Worm (Caenorhabditis elegans) whole organism, L4 larva: ENCODE measurements around the gene ser-2.

Experiments
- F49E8.2 ChIP-seq: sonication (generic microtip); optimal IDR thresholded peaks from 2 replicates; lab custom pipeline; 2016; ENCODE audit warnings: missing compliant biosample characterization, mild to moderate bottlenecking, missing genetic modification characterization, borderline replicate concordance
- aly-2 ChIP-seq: sonication (generic microtip); optimal IDR thresholded peaks from 2 replicates; lab custom pipeline; 2018; ENCODE audit warnings: missing biosample characterization, missing genetic modification characterization
- daf-19 ChIP-seq: fragments of 200-800 bp; sonication (Bioruptor generic); conservative IDR thresholded peaks from 2 replicates; pipeline ENCODE4 v1.3.6; 2022; ENCODE audit warnings: missing genetic modification characterization, missing compliant biosample characterization
- nhr-10 ChIP-seq: fragments of 150-350 bp; optimal IDR thresholded peaks from 2 replicates; lab custom pipeline; 2014; ENCODE audit warnings: missing biosample characterization, missing genetic modification characterization
- nhr-237 ChIP-seq: sonication (generic microtip); optimal IDR thresholded peaks from 2 replicates; lab custom pipeline; 2017; ENCODE audit warnings: missing biosample characterization, missing genetic modification characterization
- nhr-48 ChIP-seq: sonication (generic microtip); optimal IDR thresholded peaks from 2 replicates; lab custom pipeline; 2016; ENCODE audit warnings: mild to moderate bottlenecking, missing genetic modification characterization, missing compliant biosample characterization
- pqm-1 ChIP-seq: sonication (generic microtip); optimal IDR thresholded peaks from 2 replicates; lab custom pipeline; 2017; ENCODE audit warnings: missing biosample characterization, missing genetic modification characterization
- saeg-2 ChIP-seq: fragments of 200-800 bp; sonication (Bioruptor generic); IDR thresholded peaks from 2 replicates; pipeline ENCODE4 v1.3.6; 2022; ENCODE audit warnings: missing genetic modification reagents, missing genetic modification characterization, missing compliant biosample characterization
- vab-7 ChIP-seq: fragments of 200-800 bp; sonication (Bioruptor generic); IDR thresholded peaks from 2 replicates; pipeline ENCODE4 v1.3.6; 2022; ENCODE audit warnings: missing genetic modification reagents, missing genetic modification characterization, missing compliant biosample characterization

- no peak for TF ChIP-seq daf-19
- TF ChIP-seq aly-2 (tag; lab: Kevin White, UChicago): no peak
- no peak for TF ChIP-seq nhr-237
- no peak for TF ChIP-seq nhr-10 (tag; lab: Kevin White, UChicago)
- TF ChIP-seq vab-7 (GFP tag; lab: Robert Waterston, UW): no peak
- no peak for TF ChIP-seq saeg-2 (GFP tag; lab: Robert Waterston, UW)
- no peak for TF ChIP-seq pqm-1
- no peak for TF ChIP-seq F49E8.2
- TF ChIP-seq nhr-48 (tag; lab: Kevin White, UChicago): no peak
These were observed 2.8 kb downstream of the ser-2 start for ce11 chrX:15300002-15300401.
